Worm (Caenorhabditis elegans): Measurements from ENCODE around the gene lipl-1.

DNA sequence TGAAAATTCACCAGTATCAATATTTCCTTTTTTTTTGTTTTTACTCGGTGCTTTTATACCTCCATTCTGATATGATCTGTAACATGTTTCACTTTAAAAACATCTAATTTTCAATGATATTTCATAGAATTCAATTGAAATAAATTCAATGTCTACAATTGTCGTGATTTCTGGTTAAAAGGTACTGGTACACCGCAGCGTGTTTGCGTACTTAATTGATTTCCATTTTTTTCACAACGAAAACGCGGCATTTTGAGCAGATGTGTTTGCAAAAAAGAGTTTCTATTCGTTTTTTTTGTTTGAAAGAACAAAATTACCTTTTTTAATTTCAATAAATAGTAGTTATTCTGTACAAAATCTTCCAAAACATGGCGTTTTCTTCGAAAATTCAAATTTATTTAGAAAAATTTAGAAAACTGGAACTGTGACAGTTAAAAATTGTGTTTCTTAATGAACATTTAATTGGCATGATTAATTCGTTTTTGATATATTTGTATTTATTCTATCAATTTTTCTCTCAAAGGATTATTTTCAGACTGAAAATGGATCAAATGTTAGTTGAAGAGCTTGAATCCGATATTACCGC, 50.9 kb downstream of the lipl-1 start, which contains the start of gene pnn-1:
- no peak for TF ChIP-seq dao-5 (tag; optimal IDR thresholded peaks at IDR 0.05)
- no peak for TF ChIP-seq him-1 (tag; optimal IDR thresholded peaks at IDR 0.05)
- peak; percentile 29 for TF ChIP-seq W03F9.2 (tag; optimal IDR thresholded peaks at IDR 0.05)

Data from whole organism, L4/young adult.